Fruit fly (Drosophila melanogaster) whole organism, wandering third instar larva: ENCODE measurements around the gene CG31789.

Experiments used
- Hr78 ChIP-seq: fragments of >200 bp; optimal IDR thresholded peaks from 2 replicates; lab custom pipeline; 2017; ENCODE audit warnings: missing biosample characterization, missing genetic modification characterization
- Jra ChIP-seq: sonication (Bioruptor generic); optimal IDR thresholded peaks from 2 replicates; lab custom pipeline; 2016; ENCODE audit warnings: missing biosample characterization, missing genetic modification characterization
- foxo ChIP-seq, 2 experiments: fragments of 200-800 bp; sonication (Bioruptor generic); optimal IDR thresholded peaks; 2 replicates in 1 of 2; 3 replicates in 1 of 2; lab custom pipeline; 2016 to 2017; ENCODE audit warnings: missing biosample characterization in 2 of 2, missing genetic modification characterization in 2 of 2
- fru ChIP-seq: fragments of 200-800 bp; sonication (Bioruptor generic); optimal IDR thresholded peaks from 3 replicates; lab custom pipeline; 2016; ENCODE audit warnings: missing biosample characterization, mild to moderate bottlenecking, missing genetic modification characterization
- h ChIP-seq: fragments of 200-800 bp; sonication (Bioruptor generic); optimal IDR thresholded peaks from 3 replicates; lab custom pipeline; 2016; ENCODE audit warnings: missing biosample characterization, mild to moderate bottlenecking, missing genetic modification characterization
- jim ChIP-seq: fragments of 175-275, 200-325 bp; sonication (Bioruptor generic); optimal IDR thresholded peaks from 2 replicates; lab custom pipeline; 2016; ENCODE audit warnings: missing biosample characterization, mild to moderate bottlenecking, missing genetic modification characterization
- sage ChIP-seq: fragments of 200-800 bp; sonication (Bioruptor generic); optimal IDR thresholded peaks from 2 replicates; lab custom pipeline; 2016; ENCODE audit warnings: missing biosample characterization, mild to moderate bottlenecking, missing genetic modification characterization
- tai ChIP-seq: sonication (Bioruptor generic); optimal IDR thresholded peaks from 2 replicates; lab custom pipeline; 2016; ENCODE audit warnings: missing biosample characterization, missing genetic modification characterization
- usp ChIP-seq: fragments of >200 bp; optimal IDR thresholded peaks from 2 replicates; lab custom pipeline; 2017; ENCODE audit warnings: missing biosample characterization, missing genetic modification characterization

DNA sequence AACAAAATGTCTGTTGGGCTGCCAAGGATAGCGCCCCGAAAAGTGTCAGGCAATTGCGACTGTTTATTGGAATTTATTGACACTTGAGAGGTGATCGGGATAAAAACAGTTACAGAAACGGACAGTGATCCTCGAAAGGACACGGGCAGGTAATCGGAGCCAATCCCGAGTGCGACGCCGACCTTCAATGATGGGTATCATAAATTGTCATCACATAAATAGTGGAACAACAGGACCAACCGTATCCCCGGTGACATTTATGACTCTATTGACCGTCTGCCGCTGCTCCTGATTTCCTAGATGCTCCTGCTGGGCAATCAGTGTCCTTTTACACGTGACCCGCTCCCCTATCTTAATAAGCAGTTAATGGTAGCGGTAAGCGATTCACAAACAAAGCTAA lies 6.6 kb upstream of the CG31789 start:
- no peak for TF ChIP-seq Jra (GFP tag; lab: Kevin White, UChicago)
- no peak for TF ChIP-seq fru (GFP tag; lab: Kevin White, UChicago)
- TF ChIP-seq h (GFP tag; lab: Kevin White, UChicago) = no peak
- no peak for TF ChIP-seq tai (GFP tag; lab: Kevin White, UChicago)
- TF ChIP-seq sage = no peak
- no peak for TF ChIP-seq usp (GFP tag; lab: Kevin White, UChicago)
- TF ChIP-seq jim (GFP tag; lab: Kevin White, UChicago) = no peak
- TF ChIP-seq Hr78 (GFP tag; lab: Kevin White, UChicago) = no peak
- TF ChIP-seq foxo (GFP tag; optimal IDR thresholded peaks at IDR 0.05; lab: Kevin White, UChicago) = no peak
